Worm (Caenorhabditis elegans): ENCODE data around the gene Y49F6B.6.

Y49F6B.6 gene

ce11 chrII:3439244-3439698 is 33.6 kb upstream of the Y49F6B.6 start:
- TF ChIP-seq sdc-2 (tag; optimal IDR thresholded peaks at IDR 0.05): peak; percentile 44
- TF ChIP-seq ceh-31 (tag; optimal IDR thresholded peaks at IDR 0.05): no peak
- TF ChIP-seq unc-3 (GFP tag; conservative IDR thresholded peaks at IDR 0.05): peak; percentile 56; the same call in 1 of the 2 replicates
- TF ChIP-seq unc-3 (tag; optimal IDR thresholded peaks at IDR 0.05): no peak
- peak; percentile 63 for TF ChIP-seq hlh-6 (tag; optimal IDR thresholded peaks at IDR 0.05)
- TF ChIP-seq ceh-9 (tag; optimal IDR thresholded peaks at IDR 0.05): peak; percentile 7
- no peak for TF ChIP-seq ttx-3 (tag; optimal IDR thresholded peaks at IDR 0.05)
- TF ChIP-seq ceh-48 (tag; optimal IDR thresholded peaks at IDR 0.05): no peak
- TF ChIP-seq ceh-24 (tag; optimal IDR thresholded peaks at IDR 0.05): no peak
- no peak for TF ChIP-seq ceh-30 (tag; optimal IDR thresholded peaks at IDR 0.05)
- TF ChIP-seq dmd-4 (tag; optimal IDR thresholded peaks at IDR 0.05; ENCODE audit: borderline replicate concordance): peak; percentile 31
- TF ChIP-seq mec-3 (tag; optimal IDR thresholded peaks at IDR 0.05; ENCODE audit: borderline replicate concordance): no peak
- TF ChIP-seq eyg-1 (tag; optimal IDR thresholded peaks at IDR 0.05): no peak
- peak; percentile 97 for TF ChIP-seq elt-2 (tag; optimal IDR thresholded peaks at IDR 0.05)
- TF ChIP-seq tbx-2 (tag; optimal IDR thresholded peaks at IDR 0.05): peak; percentile 8
- TF ChIP-seq pha-4 (tag; optimal IDR thresholded peaks at IDR 0.05): no peak
- TF ChIP-seq tbx-7 (tag; optimal IDR thresholded peaks at IDR 0.05): no peak
- TF ChIP-seq npax-4 (tag; optimal IDR thresholded peaks at IDR 0.05): no peak
- no peak for TF ChIP-seq ceh-34 (tag; optimal IDR thresholded peaks at IDR 0.05)
- TF ChIP-seq syd-9 (tag; optimal IDR thresholded peaks at IDR 0.05): no peak
- TF ChIP-seq unc-55 (GFP tag; optimal IDR thresholded peaks at IDR 0.05): no peak
- no peak for TF ChIP-seq F13H6.1 (tag; optimal IDR thresholded peaks at IDR 0.05)
- peak; percentile 16 for TF ChIP-seq ceh-19 (GFP tag; optimal IDR thresholded peaks at IDR 0.05)
- TF ChIP-seq C08G9.2 (tag; optimal IDR thresholded peaks at IDR 0.05): peak; percentile 12
- TF ChIP-seq pqm-1 (tag; optimal IDR thresholded peaks at IDR 0.05): no peak
- no peak for TF ChIP-seq lim-6 (tag; optimal IDR thresholded peaks at IDR 0.05)
- TF ChIP-seq ztf-16 (tag; optimal IDR thresholded peaks at IDR 0.05): no peak
- TF ChIP-seq hlh-13 (GFP tag; optimal IDR thresholded peaks at IDR 0.05): peak; percentile 48
- peak; percentile 20 for TF ChIP-seq hlh-15 (tag; optimal IDR thresholded peaks at IDR 0.05)
- TF ChIP-seq ets-4 (tag; optimal IDR thresholded peaks at IDR 0.05): no peak
- peak; percentile 26 for TF ChIP-seq T23F11.4 (GFP tag; optimal IDR thresholded peaks at IDR 0.05)
- TF ChIP-seq Y22D7AL.16 (tag; optimal IDR thresholded peaks at IDR 0.05): peak; percentile 42
- peak; percentile 40 for TF ChIP-seq ceh-2 (tag; optimal IDR thresholded peaks at IDR 0.05)
- 0 out of 2 replicates have a peak, but pooled peaks have one; percentile 51 for TF ChIP-seq ceh-45 (GFP tag; IDR thresholded peaks at IDR 0.05)
- peak; percentile 15 for TF ChIP-seq lin-11 (tag; optimal IDR thresholded peaks at IDR 0.05)
- no peak for TF ChIP-seq unc-42 (tag; optimal IDR thresholded peaks at IDR 0.05)
- TF ChIP-seq nfya-1 (tag; optimal IDR thresholded peaks at IDR 0.05): no peak
- TF ChIP-seq ama-1 (optimal IDR thresholded peaks at IDR 0.05): no peak
- TF ChIP-seq nhr-232 (tag; optimal IDR thresholded peaks at IDR 0.05): no peak
- TF ChIP-seq ceh-14 (tag; optimal IDR thresholded peaks at IDR 0.05): peak; percentile 47
- TF ChIP-seq ceh-6 (GFP tag; optimal IDR thresholded peaks at IDR 0.05): peak; percentile 64
- no peak for TF ChIP-seq ahr-1 (tag; optimal IDR thresholded peaks at IDR 0.05)
- no peak for TF ChIP-seq fkh-10 (GFP tag; optimal IDR thresholded peaks at IDR 0.05)
- TF ChIP-seq unc-86 (tag; optimal IDR thresholded peaks at IDR 0.05): no peak
- no peak for TF ChIP-seq fkh-6 (tag; optimal IDR thresholded peaks at IDR 0.05)
- no peak for TF ChIP-seq ceh-18 (tag; optimal IDR thresholded peaks at IDR 0.05)
- no peak for TF ChIP-seq odd-2 (tag; optimal IDR thresholded peaks at IDR 0.05)
- no peak for TF ChIP-seq K09A11.1 (tag; optimal IDR thresholded peaks at IDR 0.05; ENCODE audit: insufficient read depth)
- TF ChIP-seq C38D4.7 (GFP tag; optimal IDR thresholded peaks at IDR 0.05): peak; percentile 57
- TF ChIP-seq sox-4 (tag; optimal IDR thresholded peaks at IDR 0.05): peak; percentile 62
- peak; percentile 63 for TF ChIP-seq che-1 (tag; optimal IDR thresholded peaks at IDR 0.05)
- TF ChIP-seq K02D7.2 (tag; optimal IDR thresholded peaks at IDR 0.05): no peak
- no peak for TF ChIP-seq hlh-30 (tag; optimal IDR thresholded peaks at IDR 0.05; ENCODE audit: insufficient read depth)
